Worm (Caenorhabditis elegans) whole organism, L4 larva: ENCODE results near the gene nyn-3.

Source experiments
- Y48G9A.11 ChIP-seq: fragments of 200-800 bp; sonication (Bioruptor generic); IDR thresholded peaks from 2 replicates; pipeline ENCODE4 v1.3.6; 2022; ENCODE audit warnings: missing genetic modification reagents, missing genetic modification characterization, missing compliant biosample characterization
- aly-2 ChIP-seq: sonication (generic microtip); optimal IDR thresholded peaks from 2 replicates; lab custom pipeline; 2018; ENCODE audit warnings: missing biosample characterization, missing genetic modification characterization
- dpl-1 ChIP-seq: fragments of 150-350 bp; optimal IDR thresholded peaks from 2 replicates; lab custom pipeline; 2014; ENCODE audit warnings: missing biosample characterization, missing genetic modification reagents, missing genetic modification characterization
- fkh-10 ChIP-seq: fragments of 150-350 bp; optimal IDR thresholded peaks from 2 replicates; lab custom pipeline; 2014; ENCODE audit warnings: missing biosample characterization, missing genetic modification reagents, missing genetic modification characterization
- hif-1 ChIP-seq, 2 experiments: sonication (generic microtip); optimal IDR thresholded peaks; 2 replicates each; lab custom pipeline; 2016 to 2017; ENCODE audit warnings: missing compliant biosample characterization in 2 of 2, missing genetic modification characterization in 2 of 2, missing genetic modification reagents in 2 of 2, missing genotype in 2 of 2, mild to moderate bottlenecking in 1 of 2
- spr-1 ChIP-seq: sonication (generic microtip); optimal IDR thresholded peaks from 2 replicates; lab custom pipeline; 2016; ENCODE audit warnings: mild to moderate bottlenecking, missing genetic modification characterization, missing compliant biosample characterization
- zag-1 ChIP-seq: fragments of 150-350 bp; optimal IDR thresholded peaks from 2 replicates; lab custom pipeline; 2014; ENCODE audit warnings: missing biosample characterization, missing genetic modification characterization

- no peak for TF ChIP-seq zag-1
- no peak for TF ChIP-seq hif-1 (tag; optimal IDR thresholded peaks at IDR 0.05; lab: Kevin White, UChicago)
- no peak for TF ChIP-seq fkh-10
- no peak for TF ChIP-seq aly-2 (tag; lab: Kevin White, UChicago)
- TF ChIP-seq Y48G9A.11 (GFP tag; lab: Robert Waterston, UW): no peak
- TF ChIP-seq dpl-1 (GFP tag; lab: Kevin White, UChicago): no peak
- no peak for TF ChIP-seq spr-1 (tag; lab: Kevin White, UChicago)
These were observed 10.5 kb downstream of the nyn-3 start for ce11 chrII:6281903-6282302.
